Worm (Caenorhabditis elegans) whole organism, young adult: Measurements from ENCODE around the gene Y53C12A.3.

ENCODE experiments used
- B0019.2 ChIP-seq: fragments of 200-800 bp; sonication (Bioruptor generic); conservative IDR thresholded peaks from 2 replicates; pipeline ENCODE4 v1.3.6; 2022; ENCODE audit warnings: missing genetic modification reagents, missing genetic modification characterization, missing compliant biosample characterization
- B0035.1 ChIP-seq: sonication (generic microtip); optimal IDR thresholded peaks from 2 replicates; lab custom pipeline; 2016; ENCODE audit warnings: missing genetic modification characterization, mild to moderate bottlenecking, missing compliant biosample characterization, missing genotype, missing genetic modification reagents
- B0336.3 ChIP-seq: fragments of 200-800 bp; sonication (Bioruptor generic); IDR thresholded peaks from 2 replicates; pipeline ENCODE4 v1.3.6; 2022; ENCODE audit warnings: missing genetic modification characterization, missing compliant biosample characterization
- D2030.7 ChIP-seq: fragments of 200-800 bp; sonication (Bioruptor generic); IDR thresholded peaks from 2 replicates; pipeline ENCODE4 v1.3.6; 2022; ENCODE audit warnings: missing genetic modification reagents, missing genetic modification characterization, missing compliant biosample characterization
- F33H1.4 ChIP-seq: fragments of 200-800 bp; sonication (Bioruptor generic); IDR thresholded peaks from 2 replicates; pipeline ENCODE4 v1.3.6; 2022; ENCODE audit warnings: missing genetic modification reagents, missing genetic modification characterization, missing compliant biosample characterization
- F37B4.10 ChIP-seq: fragments of 200-800 bp; sonication (Bioruptor generic); IDR thresholded peaks from 2 replicates; pipeline ENCODE4 v1.3.6; 2022; ENCODE audit warnings: missing genetic modification characterization, missing compliant biosample characterization
- F49E8.2 ChIP-seq: sonication (generic microtip); optimal IDR thresholded peaks from 3 replicates; lab custom pipeline; 2017; ENCODE audit warnings: missing genetic modification characterization, mild to moderate bottlenecking, missing compliant biosample characterization, antibody characterized with exemption, moderate library complexity; ENCODE audit not compliant: insufficient read depth
- Y53G8AR.9 ChIP-seq: fragments of 200-800 bp; sonication (Bioruptor generic); conservative IDR thresholded peaks from 2 replicates; pipeline ENCODE4 v1.3.6; 2022; ENCODE audit warnings: missing genetic modification reagents, missing genetic modification characterization, missing compliant biosample characterization
- Y79H2A.3 ChIP-seq: fragments of 200-800 bp; sonication (Bioruptor generic); conservative IDR thresholded peaks from 2 replicates; pipeline ENCODE4 v1.3.6; 2022; ENCODE audit warnings: missing genetic modification reagents, missing genetic modification characterization, missing compliant biosample characterization
- Y95B8A.8 ChIP-seq: fragments of 200-800 bp; sonication (Bioruptor generic); IDR thresholded peaks from 2 replicates; pipeline ENCODE4 v1.3.6; 2022; ENCODE audit warnings: missing genetic modification reagents, missing genetic modification characterization, missing compliant biosample characterization
- ZK185.1 ChIP-seq: sonication (generic microtip); optimal IDR thresholded peaks from 2 replicates; lab custom pipeline; 2016; ENCODE audit warnings: mild to moderate bottlenecking, missing genetic modification characterization, missing compliant biosample characterization; ENCODE audit not compliant: poor library complexity, severe bottlenecking
- aptf-2 ChIP-seq: fragments of 200-800 bp; sonication (Bioruptor generic); conservative IDR thresholded peaks from 2 replicates; pipeline ENCODE4 v1.3.6; 2022; ENCODE audit warnings: missing genetic modification reagents, missing genetic modification characterization, missing compliant biosample characterization
- aptf-3 ChIP-seq: fragments of 200-800 bp; sonication (Bioruptor generic); IDR thresholded peaks from 2 replicates; pipeline ENCODE4 v1.3.6; 2022; ENCODE audit warnings: missing genetic modification characterization, missing compliant biosample characterization
- bed-1 ChIP-seq: fragments of 200-800 bp; sonication (Bioruptor generic); IDR thresholded peaks from 2 replicates; pipeline ENCODE4 v1.3.6; 2022; ENCODE audit warnings: missing genetic modification reagents, missing genetic modification characterization, missing compliant biosample characterization
- cebp-1 ChIP-seq, 2 experiments: fragments of 200-800 bp in 1 of 2; sonication (Bioruptor generic) in 1 of 2; sonication (generic microtip) in 1 of 2; IDR thresholded peaks in 1 of 2; optimal IDR thresholded peaks in 1 of 2; 2 replicates each; pipeline versions ENCODE4 v1.3.6 to Lab custom; 2017 to 2022; ENCODE audit warnings: missing compliant biosample characterization in 2 of 2, missing genetic modification characterization in 2 of 2, mild to moderate bottlenecking in 1 of 2, missing genetic modification reagents in 1 of 2, moderate library complexity in 1 of 2
- cebp-2 ChIP-seq: fragments of 200-800 bp; sonication (Bioruptor generic); IDR thresholded peaks from 2 replicates; pipeline ENCODE4 v1.3.6; 2022; ENCODE audit warnings: missing genetic modification characterization, missing compliant biosample characterization
- ceh-100 ChIP-seq: fragments of 200-800 bp; sonication (Bioruptor generic); IDR thresholded peaks from 2 replicates; pipeline ENCODE4 v1.3.6; 2022; ENCODE audit warnings: missing genetic modification reagents, missing genetic modification characterization, missing compliant biosample characterization
- ceh-40 ChIP-seq: fragments of 200-800 bp; sonication (Bioruptor generic); IDR thresholded peaks from 2 replicates; pipeline ENCODE4 v1.3.6; 2022; ENCODE audit warnings: missing genetic modification characterization, missing compliant biosample characterization
- die-1 ChIP-seq: sonication (generic microtip); optimal IDR thresholded peaks from 2 replicates; lab custom pipeline; 2016; ENCODE audit warnings: missing genotype, mild to moderate bottlenecking, missing genetic modification characterization, missing compliant biosample characterization
- dox-1 ChIP-seq: fragments of 200-800 bp; sonication (Bioruptor generic); IDR thresholded peaks from 2 replicates; pipeline ENCODE4 v1.3.6; 2022; ENCODE audit warnings: missing genetic modification reagents, missing genetic modification characterization, missing compliant biosample characterization
- hlh-26 ChIP-seq: fragments of 200-800 bp; sonication (Bioruptor generic); conservative IDR thresholded peaks from 2 replicates; pipeline ENCODE4 v1.3.6; 2022; ENCODE audit warnings: missing genetic modification reagents, missing genetic modification characterization, missing compliant biosample characterization
- hmg-1.2 ChIP-seq: fragments of 200-800 bp; sonication (Bioruptor generic); IDR thresholded peaks from 2 replicates; pipeline ENCODE4 v1.3.6; 2022; ENCODE audit warnings: missing genetic modification reagents, missing genetic modification characterization, missing compliant biosample characterization
- hmg-20 ChIP-seq: fragments of 200-800 bp; sonication (Bioruptor generic); IDR thresholded peaks from 2 replicates; pipeline ENCODE4 v1.3.6; 2022; ENCODE audit warnings: missing genetic modification reagents, missing genetic modification characterization, missing compliant biosample characterization
- hsf-1 ChIP-seq: fragments of 200-800 bp; sonication (Bioruptor generic); IDR thresholded peaks from 2 replicates; pipeline ENCODE4 v1.3.6; 2022; ENCODE audit warnings: missing genetic modification reagents, missing genetic modification characterization, missing compliant biosample characterization
- let-607 ChIP-seq, 2 experiments: fragments of 200-800 bp in 1 of 2; sonication (Bioruptor generic) in 1 of 2; sonication (generic microtip) in 1 of 2; optimal IDR thresholded peaks; 2 replicates each; lab custom pipeline; 2016 to 2018; ENCODE audit warnings: mild to moderate bottlenecking in 2 of 2, missing compliant biosample characterization in 2 of 2, missing genetic modification characterization in 2 of 2, moderate library complexity in 2 of 2, missing genotype in 1 of 2
- lir-1 ChIP-seq: fragments of 200-800 bp; sonication (Bioruptor generic); conservative IDR thresholded peaks from 2 replicates; pipeline ENCODE4 v1.3.6; 2022; ENCODE audit warnings: missing genetic modification reagents, missing genetic modification characterization, missing compliant biosample characterization
- madf-6 ChIP-seq: fragments of 200-800 bp; sonication (Bioruptor generic); IDR thresholded peaks from 2 replicates; pipeline ENCODE4 v1.3.6; 2022; ENCODE audit warnings: missing genetic modification reagents, missing genetic modification characterization, missing compliant biosample characterization
- nfyb-1 ChIP-seq: fragments of 200-800 bp; sonication (Bioruptor generic); IDR thresholded peaks from 2 replicates; pipeline ENCODE4 v1.3.6; 2022; ENCODE audit warnings: missing genetic modification reagents, missing genetic modification characterization, missing compliant biosample characterization
- nhr-179 ChIP-seq: sonication (generic microtip); optimal IDR thresholded peaks from 2 replicates; lab custom pipeline; 2016; ENCODE audit warnings: mild to moderate bottlenecking, missing genetic modification characterization, missing compliant biosample characterization
- nhr-80 ChIP-seq: sonication (generic microtip); optimal IDR thresholded peaks from 2 replicates; lab custom pipeline; 2016; ENCODE audit warnings: missing genetic modification characterization, missing compliant biosample characterization
- nhr-90 ChIP-seq: sonication (generic microtip); optimal IDR thresholded peaks from 2 replicates; lab custom pipeline; 2016; ENCODE audit warnings: missing genotype, mild to moderate bottlenecking, missing genetic modification characterization, missing compliant biosample characterization
- rcor-1 ChIP-seq: fragments of 200-800 bp; sonication (Bioruptor generic); IDR thresholded peaks from 2 replicates; pipeline ENCODE4 v1.3.6; 2022; ENCODE audit warnings: missing genetic modification reagents, missing genetic modification characterization, missing compliant biosample characterization
- repo-1 ChIP-seq: sonication (generic microtip); optimal IDR thresholded peaks from 2 replicates; lab custom pipeline; 2017; ENCODE audit warnings: mild to moderate bottlenecking, missing genetic modification characterization, missing compliant biosample characterization
- snpc-1.1 ChIP-seq: sonication (generic microtip); optimal IDR thresholded peaks from 2 replicates; lab custom pipeline; 2017; ENCODE audit warnings: missing genetic modification characterization, mild to moderate bottlenecking, missing compliant biosample characterization, antibody characterized with exemption, moderate library complexity, missing genotype, missing genetic modification reagents; ENCODE audit not compliant: insufficient read depth
- snpc-3.4 ChIP-seq: sonication (generic microtip); optimal IDR thresholded peaks from 2 replicates; lab custom pipeline; 2017; ENCODE audit warnings: missing genetic modification characterization, mild to moderate bottlenecking, missing compliant biosample characterization, antibody characterized with exemption, moderate library complexity, missing genotype, missing genetic modification reagents
- snpc-4 ChIP-seq, 5 experiments: fragments of 150-350 bp in 1 of 5; sonication (generic microtip) in 4 of 5; optimal IDR thresholded peaks; 2 replicates each; lab custom pipeline; 2014 to 2018; ENCODE audit warnings: missing genetic modification characterization in 5 of 5, missing biosample characterization in 3 of 5, antibody characterized with exemption in 2 of 5, mild to moderate bottlenecking in 2 of 5, missing compliant biosample characterization in 2 of 5, missing genotype in 2 of 5, moderate library complexity in 2 of 5, missing genetic modification reagents in 1 of 5
- somi-1 ChIP-seq: fragments of 200-800 bp; sonication (Bioruptor generic); optimal IDR thresholded peaks from 2 replicates; lab custom pipeline; 2018; ENCODE audit warnings: mild to moderate bottlenecking, missing genetic modification characterization, missing compliant biosample characterization
- tbp1 ChIP-seq: fragments of 200-800 bp; sonication (Bioruptor generic); optimal IDR thresholded peaks from 2 replicates; lab custom pipeline; 2018; ENCODE audit warnings: mild to moderate bottlenecking, missing genetic modification characterization, missing compliant biosample characterization
- tlf-1 ChIP-seq: fragments of 200-800 bp; sonication (Bioruptor generic); optimal IDR thresholded peaks from 2 replicates; lab custom pipeline; 2018; ENCODE audit warnings: mild to moderate bottlenecking, missing genetic modification characterization, missing compliant biosample characterization
- unc-130 ChIP-seq: sonication (generic microtip); optimal IDR thresholded peaks from 2 replicates; lab custom pipeline; 2016; ENCODE audit warnings: missing genetic modification reagents, missing genetic modification characterization, missing compliant biosample characterization
- unc-62 ChIP-seq: fragments of 150-350 bp; optimal IDR thresholded peaks from 2 replicates; lab custom pipeline; 2014; ENCODE audit warnings: missing biosample characterization, missing genetic modification reagents, missing genetic modification characterization
- zim-3 ChIP-seq: sonication (generic microtip); optimal IDR thresholded peaks from 2 replicates; lab custom pipeline; 2017; ENCODE audit warnings: mild to moderate bottlenecking, missing genetic modification characterization, moderate library complexity, missing compliant biosample characterization
- ztf-25 ChIP-seq: fragments of 200-800 bp; sonication (Bioruptor generic); IDR thresholded peaks from 2 replicates; pipeline ENCODE4 v1.3.6; 2022; ENCODE audit warnings: missing genetic modification reagents, missing genetic modification characterization, missing compliant biosample characterization
- ztf-26 ChIP-seq: sonication (generic microtip); optimal IDR thresholded peaks from 2 replicates; lab custom pipeline; 2017; ENCODE audit warnings: missing genetic modification characterization, missing compliant biosample characterization
- ztf-3 ChIP-seq: fragments of 200-800 bp; sonication (Bioruptor generic); optimal IDR thresholded peaks from 2 replicates; lab custom pipeline; 2018; ENCODE audit warnings: mild to moderate bottlenecking, missing genetic modification characterization, missing compliant biosample characterization

Gene Y53C12A.3

DNA sequence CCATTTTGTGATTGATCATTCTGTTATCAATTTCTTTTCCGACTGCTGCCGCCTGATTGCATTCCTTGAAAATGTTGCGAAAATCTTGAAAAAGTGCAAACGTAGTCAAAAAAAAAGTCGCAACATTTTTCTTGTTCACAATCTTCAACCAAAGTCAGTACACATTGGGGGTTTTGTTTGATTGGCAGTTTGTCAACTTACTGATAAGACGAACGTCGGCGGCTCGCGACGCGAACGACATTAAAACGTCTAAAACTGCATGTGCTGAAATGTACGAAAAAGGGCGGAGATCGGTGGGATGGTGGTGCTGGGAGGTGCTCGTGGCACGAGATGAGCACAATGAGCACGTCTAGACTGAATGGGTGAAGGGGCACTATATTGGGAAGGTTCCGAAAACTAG, 32.8 kb upstream of the Y53C12A.3 start (continued):
- no peak for TF ChIP-seq hmg-20
- TF ChIP-seq bed-1 (GFP tag; lab: Robert Waterston, UW): no peak
- no peak for TF ChIP-seq ztf-3 (GFP tag; lab: Kevin White, UChicago)
- peak; percentile 76; the same call in 1 of the 2 replicates for TF ChIP-seq B0336.3 (GFP tag; lab: Robert Waterston, UW)
- peak; percentile 48 for TF ChIP-seq unc-62 (GFP tag; lab: Kevin White, UChicago)
- TF ChIP-seq zim-3: peak; percentile 30
- 0 out of 2 replicates have a peak, but pooled peaks have one; percentile 42 for TF ChIP-seq aptf-3
- TF ChIP-seq D2030.7 (GFP tag; lab: Robert Waterston, UW): no peak
- TF ChIP-seq ZK185.1 (tag; lab: Kevin White, UChicago): no peak
- TF ChIP-seq hmg-1.2: peak; percentile 35; the same call in 1 of the 2 replicates
- no peak; the same call in 1 of the 2 replicates for TF ChIP-seq Y53G8AR.9 (GFP tag; lab: Robert Waterston, UW)
- no peak for TF ChIP-seq hlh-26 (GFP tag; lab: Robert Waterston, UW)
- peak; percentile 92 for TF ChIP-seq nhr-80 (tag; lab: Kevin White, UChicago)
- 0 out of 2 replicates have a peak, but pooled peaks have one; percentile 24 for TF ChIP-seq cebp-1 (GFP tag; IDR thresholded peaks at IDR 0.05; lab: Robert Waterston, UW)
- TF ChIP-seq cebp-1 (tag; optimal IDR thresholded peaks at IDR 0.05; lab: Kevin White, UChicago): peak; percentile 69
- peak; percentile 34 for TF ChIP-seq nhr-90 (tag; lab: Kevin White, UChicago)
- TF ChIP-seq F33H1.4: peak; percentile 29; the same call in 1 of the 2 replicates
- TF ChIP-seq B0035.1 (tag; lab: Kevin White, UChicago): no peak
- TF ChIP-seq Y79H2A.3: no peak
- TF ChIP-seq let-607 (tag; optimal IDR thresholded peaks at IDR 0.05; lab: Kevin White, UChicago): peak; percentile 85 to 91
- no peak for TF ChIP-seq snpc-4 (GFP tag; optimal IDR thresholded peaks at IDR 0.05; lab: Kevin White, UChicago)
- TF ChIP-seq snpc-4 (tag; optimal IDR thresholded peaks at IDR 0.05; lab: Kevin White, UChicago): peak in 3 of 4 experiments; percentile 3 to 31 (median 15)
- no peak for TF ChIP-seq die-1 (tag; lab: Kevin White, UChicago)
- TF ChIP-seq repo-1 (tag; lab: Kevin White, UChicago): no peak
- 0 out of 2 replicates have a peak, but pooled peaks have one; percentile 21 for TF ChIP-seq lir-1 (GFP tag; lab: Robert Waterston, UW)
- 0 out of 2 replicates have a peak, but pooled peaks have one; percentile 64 for TF ChIP-seq cebp-2
- 0 out of 2 replicates have a peak, but pooled peaks have one; percentile 34 for TF ChIP-seq Y95B8A.8
- no peak for TF ChIP-seq ceh-40 (GFP tag; lab: Robert Waterston, UW)
- TF ChIP-seq tlf-1 (GFP tag; lab: Kevin White, UChicago): peak; percentile 70
- TF ChIP-seq ztf-25: peak; percentile 43; the same call in 1 of the 2 replicates
- peak; percentile 54 for TF ChIP-seq tbp1
- 0 out of 2 replicates have a peak, but pooled peaks have one; percentile 30 for TF ChIP-seq F37B4.10 (GFP tag; lab: Robert Waterston, UW)
- peak; percentile 16 for TF ChIP-seq snpc-3.4 (tag; lab: Kevin White, UChicago)
- no peak for TF ChIP-seq B0019.2 (GFP tag; lab: Robert Waterston, UW)
- TF ChIP-seq, all 124 proteins: peak for 30

DNA sequence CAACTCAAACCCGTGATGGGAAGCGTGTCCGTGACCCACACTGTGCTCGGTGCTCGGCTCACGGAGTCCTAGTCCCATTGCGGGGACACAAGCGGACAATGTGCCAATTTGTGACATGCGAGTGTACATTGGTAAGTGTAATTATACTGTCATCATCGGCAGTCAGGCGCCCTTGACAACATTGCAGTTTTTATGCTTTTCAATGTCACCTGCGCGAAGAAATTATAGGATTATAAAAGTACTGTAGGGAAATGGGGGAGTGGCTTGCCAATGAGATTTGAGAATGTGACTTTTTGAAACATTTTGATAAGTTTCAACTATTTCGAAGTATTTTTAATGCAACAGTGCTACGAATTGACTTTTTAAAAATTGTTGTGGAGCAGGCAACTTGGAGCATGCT, 29.7 kb upstream of the Y53C12A.3 start:
- no peak for TF ChIP-seq dox-1
- TF ChIP-seq nhr-80 (tag; lab: Kevin White, UChicago): no peak
- TF ChIP-seq ceh-100: no peak
- TF ChIP-seq somi-1 (GFP tag; lab: Kevin White, UChicago): no peak
- no peak for TF ChIP-seq ztf-26
- no peak for TF ChIP-seq snpc-4 (GFP tag; optimal IDR thresholded peaks at IDR 0.05; lab: Kevin White, UChicago)
- no peak for TF ChIP-seq snpc-4 (tag; optimal IDR thresholded peaks at IDR 0.05; lab: Kevin White, UChicago)
- no peak for TF ChIP-seq hlh-26 (GFP tag; lab: Robert Waterston, UW)
- no peak for TF ChIP-seq rcor-1 (GFP tag; lab: Robert Waterston, UW)
- TF ChIP-seq nfyb-1 (GFP tag; lab: Robert Waterston, UW): no peak
- TF ChIP-seq nhr-179 (tag; lab: Kevin White, UChicago): no peak
- TF ChIP-seq hmg-1.2: no peak
- TF ChIP-seq F49E8.2: no peak
- TF ChIP-seq aptf-2 (GFP tag; lab: Robert Waterston, UW): no peak
- TF ChIP-seq madf-6 (GFP tag; lab: Robert Waterston, UW): no peak
- TF ChIP-seq snpc-1.1 (tag; lab: Kevin White, UChicago): no peak
- TF ChIP-seq unc-130 (GFP tag; lab: Kevin White, UChicago): no peak
- no peak for TF ChIP-seq hsf-1 (GFP tag; lab: Robert Waterston, UW)
